Fruit fly (Drosophila melanogaster): ENCODE results near the gene Hexo1.

DNA sequence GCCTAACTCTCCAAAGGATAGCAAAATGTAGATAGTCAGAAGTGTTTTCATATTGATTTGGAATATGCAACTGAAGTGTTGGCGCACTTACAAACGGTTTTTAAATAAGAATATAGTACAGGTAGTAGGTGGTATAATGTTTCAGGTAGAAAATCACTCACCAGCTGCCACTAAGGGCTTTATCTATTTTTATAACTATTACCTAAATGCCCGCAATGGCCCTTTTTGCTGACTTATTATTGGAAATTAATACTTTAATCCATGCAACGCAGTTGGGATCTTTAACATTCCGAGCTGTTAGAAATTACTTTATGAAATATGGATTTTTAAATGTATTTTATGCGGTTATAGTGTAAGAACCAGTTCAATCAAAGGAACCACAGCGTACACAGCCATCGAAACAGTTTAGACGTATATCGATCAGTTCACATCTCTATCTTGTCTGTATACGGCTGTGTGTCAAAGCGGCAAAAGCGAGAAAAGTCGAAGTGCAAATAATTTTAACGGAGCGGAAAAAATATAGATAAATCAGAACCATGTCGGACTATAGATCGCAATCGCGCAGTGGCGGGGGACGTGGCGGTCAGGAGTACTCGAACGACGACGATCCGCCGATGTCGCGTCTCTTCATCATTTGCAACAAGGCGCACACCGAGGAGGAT is 4.9 kb upstream of the Hexo1 start, which contains the start of the genes srw and CG1316:
- TF ChIP-seq CG8478 (optimal IDR thresholded peaks at IDR 0.05), result no peak
- peak in 1 of 2 experiments; percentile 12 for TF ChIP-seq CTCF (optimal IDR thresholded peaks at IDR 0.05)
